Worm (Caenorhabditis elegans) whole organism, L2 larva: ENCODE data around the gene F38B6.4.

Experiments used
- R02D3.7 ChIP-seq: fragments of 150-350 bp; optimal IDR thresholded peaks from 2 replicates; lab custom pipeline; 2014; ENCODE audit warnings: missing biosample characterization, missing genetic modification characterization
- alr-1 ChIP-seq: fragments of 150-350 bp; optimal IDR thresholded peaks from 2 replicates; lab custom pipeline; 2014; ENCODE audit warnings: missing biosample characterization, missing genetic modification characterization
- skn-1 ChIP-seq: sonication (generic microtip); optimal IDR thresholded peaks from 2 replicates; lab custom pipeline; 2017; ENCODE audit warnings: missing biosample characterization, missing genetic modification characterization

ce11 chrX:6709238-6709637 is 34.6 kb downstream of the F38B6.4 start, which contains the start of gene acr-3:
- TF ChIP-seq R02D3.7 (no peak), alr-1 (tag; lab: Kevin White, UChicago) (no peak), skn-1 (tag; lab: Kevin White, UChicago) (no peak)
